Worm (Caenorhabditis elegans) whole organism, L4/young adult: ENCODE measurements around the gene nhr-146.

Source experiments
- W03F9.2 ChIP-seq: fragments of 150-350 bp; optimal IDR thresholded peaks from 2 replicates; lab custom pipeline; 2014; ENCODE audit warnings: missing biosample characterization, missing genetic modification characterization
- dao-5 ChIP-seq: sonication (generic microtip); optimal IDR thresholded peaks from 2 replicates; lab custom pipeline; 2016; ENCODE audit warnings: missing genotype, missing genetic modification characterization, moderate library complexity, missing compliant biosample characterization
- him-1 ChIP-seq: sonication (generic microtip); optimal IDR thresholded peaks from 2 replicates; lab custom pipeline; 2016; ENCODE audit warnings: missing genotype, missing genetic modification reagents, missing genetic modification characterization, missing compliant biosample characterization

DNA sequence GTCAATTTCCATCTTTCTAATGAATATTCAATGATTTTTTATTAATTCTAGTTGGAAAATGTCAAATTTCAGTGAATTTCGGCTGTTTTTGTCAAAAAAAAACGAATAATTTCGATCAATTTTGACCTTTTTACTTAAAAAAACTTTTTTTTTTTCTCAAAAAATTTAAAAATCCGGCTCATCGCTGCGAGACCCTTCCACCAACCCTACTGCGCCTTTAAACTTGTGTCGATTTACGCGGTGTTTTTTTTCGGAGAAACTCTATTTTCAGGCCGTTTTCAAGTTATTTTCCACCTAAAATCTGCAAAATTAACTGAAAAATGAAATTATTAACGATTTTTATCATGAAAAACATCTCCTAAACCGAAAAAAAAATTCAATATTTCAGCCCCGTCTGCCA, 25.8 kb upstream of the nhr-146 start:
- TF ChIP-seq dao-5 (tag; lab: Kevin White, UChicago) (no peak), him-1 (no peak), W03F9.2 (tag; lab: Kevin White, UChicago) (no peak)
